Worm (Caenorhabditis elegans) whole organism, early embryonic: ENCODE measurements around the gene C50A2.7.

Experiments used
- F13C5.2 ChIP-seq: sonication (generic microtip); optimal IDR thresholded peaks from 2 replicates; lab custom pipeline; 2017; ENCODE audit warnings: mild to moderate bottlenecking, missing genetic modification characterization, inconsistent platforms, missing compliant biosample characterization
- ama-1 ChIP-seq: fragments of 150-350 bp; optimal IDR thresholded peaks from 2 replicates; lab custom pipeline; 2014
- ceh-13 ChIP-seq: fragments of 200-800 bp; sonication (Bioruptor generic); optimal IDR thresholded peaks from 2 replicates; lab custom pipeline; 2018; ENCODE audit warnings: mild to moderate bottlenecking, missing genetic modification characterization, missing compliant biosample characterization
- ets-7 ChIP-seq: sonication (generic microtip); optimal IDR thresholded peaks from 2 replicates; lab custom pipeline; 2016; ENCODE audit warnings: missing genotype, missing genetic modification characterization, missing compliant biosample characterization
- hmbx-1 ChIP-seq: sonication (generic microtip); optimal IDR thresholded peaks from 2 replicates; lab custom pipeline; 2016; ENCODE audit warnings: mild to moderate bottlenecking, missing genetic modification characterization, missing compliant biosample characterization
- hmg-4 ChIP-seq: fragments of 200-800 bp; sonication (Bioruptor generic); optimal IDR thresholded peaks from 2 replicates; lab custom pipeline; 2018; ENCODE audit warnings: mild to moderate bottlenecking, missing genetic modification characterization, missing compliant biosample characterization
- pes-1 ChIP-seq: fragments of 200-800 bp; sonication (Bioruptor generic); IDR thresholded peaks from 2 replicates; pipeline ENCODE4 v1.3.6; 2022; ENCODE audit warnings: missing genetic modification reagents, missing genetic modification characterization, missing compliant biosample characterization
- scrt-1 ChIP-seq: fragments of 200-800 bp; sonication (Bioruptor generic); IDR thresholded peaks from 2 replicates; pipeline ENCODE4 v1.3.6; 2022; ENCODE audit warnings: missing genetic modification characterization, missing compliant biosample characterization
- sea-1 ChIP-seq: fragments of 200-800 bp; sonication (Bioruptor generic); conservative IDR thresholded peaks from 2 replicates; pipeline ENCODE4 v1.3.6; 2022; ENCODE audit warnings: missing genetic modification characterization, missing compliant biosample characterization
- tbx-37 ChIP-seq: fragments of 200-800 bp; sonication (Bioruptor generic); conservative IDR thresholded peaks from 2 replicates; pipeline ENCODE4 v1.3.6; 2022; ENCODE audit warnings: missing genetic modification reagents, missing genetic modification characterization, missing compliant biosample characterization
- tra-4 ChIP-seq: sonication (generic microtip); optimal IDR thresholded peaks from 2 replicates; lab custom pipeline; 2017; ENCODE audit warnings: missing genetic modification characterization, missing compliant biosample characterization

DNA sequence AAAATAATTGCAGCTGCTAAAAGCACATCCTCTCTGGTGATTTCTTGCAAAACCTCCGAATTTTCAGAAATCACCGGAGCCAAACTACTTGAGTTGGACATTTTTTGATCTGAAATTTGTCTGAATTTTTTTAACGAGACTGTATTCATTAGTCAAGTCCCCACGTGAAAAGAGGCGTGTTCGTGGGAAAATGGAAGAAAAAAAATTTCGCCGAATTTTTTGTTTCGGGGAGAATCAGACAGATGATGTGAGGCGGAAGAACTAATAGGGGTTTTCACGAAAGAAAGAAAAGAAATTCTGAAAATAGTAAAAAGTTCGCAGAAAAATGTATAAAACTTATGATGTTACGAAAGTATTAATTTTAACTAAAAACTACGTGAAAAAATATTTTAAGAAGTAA, 44.7 kb upstream of the C50A2.7 start, which contains the start of gene srx-13:
- TF ChIP-seq scrt-1 (GFP tag; lab: Robert Waterston, UW) (no peak), hmg-4 (GFP tag; lab: Kevin White, UChicago) (no peak), ceh-13 (GFP tag; lab: Kevin White, UChicago) (no peak), F13C5.2 (tag; lab: Kevin White, UChicago) (no peak), hmbx-1 (tag; lab: Kevin White, UChicago) (no peak), ama-1 (lab: Kevin White, UChicago) (no peak), pes-1 (GFP tag; lab: Robert Waterston, UW) (no peak), sea-1 (GFP tag; lab: Robert Waterston, UW) (no peak), tra-4 (tag; lab: Kevin White, UChicago) (no peak), ets-7 (tag; lab: Kevin White, UChicago) (no peak), tbx-37 (GFP tag; lab: Robert Waterston, UW) (no peak)
